Worm (Caenorhabditis elegans) whole organism, midembryonic: ENCODE data around the gene D2089.3.

ENCODE experiments used
- flt-1 ChIP-seq: fragments of 200-800 bp; sonication (Bioruptor generic); IDR thresholded peaks from 2 replicates; pipeline ENCODE4 v1.3.6; 2022; ENCODE audit warnings: missing genetic modification characterization, missing compliant biosample characterization
- med-1 ChIP-seq: sonication (generic microtip); optimal IDR thresholded peaks from 2 replicates; lab custom pipeline; 2017; ENCODE audit warnings: missing genetic modification characterization, mild to moderate bottlenecking, missing compliant biosample characterization, antibody characterized with exemption, missing genetic modification reagents; ENCODE audit not compliant: insufficient read depth

DNA sequence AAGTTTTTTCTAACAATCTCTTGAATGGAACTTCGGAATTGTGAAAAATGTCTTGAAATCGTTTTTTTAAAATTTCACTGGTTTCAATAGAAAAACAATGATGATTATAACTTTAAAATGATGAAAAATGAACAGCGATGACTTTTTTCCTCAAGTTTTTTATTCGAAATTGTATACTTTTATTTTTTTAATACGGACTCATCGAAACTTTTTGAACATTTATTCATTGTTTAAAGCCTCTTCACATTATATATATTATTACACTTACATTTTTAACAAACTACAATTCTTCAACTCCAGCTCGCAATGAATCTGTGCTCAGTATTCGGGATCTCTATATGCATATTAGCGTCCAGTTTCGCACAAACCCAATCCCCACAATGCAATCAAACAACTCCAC is 37.0 kb downstream of the D2089.3 start, which contains the start of gene M28.8:
- TF ChIP-seq med-1 (GFP tag; lab: Kevin White, UChicago) (no peak), flt-1 (no peak)
